Fruit fly (Drosophila melanogaster) whole organism, pupa: ENCODE results near the gene mei-218.

Experiments
- CG10348 ChIP-seq: fragments of 200-800 bp; sonication (Bioruptor generic); IDR thresholded peaks from 2 replicates; pipeline ENCODE4 v1.3.6; 2022; ENCODE audit warnings: missing biosample characterization, missing genetic modification characterization
- CG12605 ChIP-seq: fragments of 200-800 bp; sonication (Bioruptor generic); IDR thresholded peaks from 2 replicates; pipeline ENCODE4 v1.3.6; 2022; ENCODE audit warnings: missing biosample characterization, missing genetic modification characterization
- CG13204 ChIP-seq: fragments of 200-800 bp; sonication (Bioruptor generic); optimal IDR thresholded peaks from 2 replicates; lab custom pipeline; 2018; ENCODE audit warnings: missing biosample characterization, mild to moderate bottlenecking, missing genetic modification characterization, moderate library complexity
- CG14655 ChIP-seq: fragments of 200-800 bp; sonication (Bioruptor generic); optimal IDR thresholded peaks from 3 replicates; lab custom pipeline; 2017; ENCODE audit warnings: mild to moderate bottlenecking, missing biosample characterization, missing genetic modification reagents, missing genetic modification characterization
- CG15710 ChIP-seq: fragments of 200-800 bp; sonication (Bioruptor generic); optimal IDR thresholded peaks from 2 replicates; lab custom pipeline; 2018; ENCODE audit warnings: missing biosample characterization, mild to moderate bottlenecking, missing genetic modification characterization, moderate library complexity
- CG17806 ChIP-seq: fragments of 200-800 bp; sonication (Bioruptor generic); optimal IDR thresholded peaks from 2 replicates; lab custom pipeline; 2018; ENCODE audit warnings: missing biosample characterization, mild to moderate bottlenecking, missing genetic modification characterization, moderate library complexity
- CG32121 ChIP-seq: fragments of 200-800 bp; sonication (Bioruptor generic); IDR thresholded peaks from 2 replicates; pipeline ENCODE4 v1.3.6; 2022; ENCODE audit warnings: missing biosample characterization, missing genetic modification characterization
- CG34367 ChIP-seq: fragments of 200-800 bp; sonication (Bioruptor generic); optimal IDR thresholded peaks from 2 replicates; lab custom pipeline; 2018; ENCODE audit warnings: missing biosample characterization, mild to moderate bottlenecking, missing genetic modification characterization
- CG4496 ChIP-seq: fragments of 200-800 bp; sonication (Bioruptor generic); IDR thresholded peaks from 3 replicates; pipeline ENCODE4 v1.3.6; 2022; ENCODE audit warnings: missing biosample characterization, missing genetic modification characterization
- CG8159 ChIP-seq: fragments of 200-800 bp; sonication (Bioruptor generic); optimal IDR thresholded peaks from 3 replicates; lab custom pipeline; 2018; ENCODE audit warnings: missing biosample characterization, mild to moderate bottlenecking, missing genetic modification characterization, moderate library complexity
- CG8301 ChIP-seq: fragments of 200-800 bp; sonication (Bioruptor generic); optimal IDR thresholded peaks from 2 replicates; lab custom pipeline; 2018; ENCODE audit warnings: missing biosample characterization, mild to moderate bottlenecking, missing genetic modification characterization
- CG9948 ChIP-seq: fragments of 200-800 bp; sonication (Bioruptor generic); optimal IDR thresholded peaks from 2 replicates; lab custom pipeline; 2018; ENCODE audit warnings: missing biosample characterization, mild to moderate bottlenecking, missing genetic modification characterization, moderate library complexity
- D1 ChIP-seq: fragments of 200-800 bp; sonication (Bioruptor generic); optimal IDR thresholded peaks from 2 replicates; lab custom pipeline; 2018; ENCODE audit warnings: missing biosample characterization, mild to moderate bottlenecking, missing genetic modification characterization, moderate library complexity
- EcR ChIP-seq: fragments of 200-800 bp; sonication (Bioruptor generic); optimal IDR thresholded peaks from 3 replicates; lab custom pipeline; 2019; ENCODE audit warnings: missing biosample characterization, missing genetic modification characterization, mild to moderate bottlenecking, moderate library complexity, missing genetic modification reagents
- Ets98B ChIP-seq: fragments of 200-800 bp; sonication (Bioruptor generic); IDR thresholded peaks from 2 replicates; pipeline ENCODE4 v1.3.6; 2022; ENCODE audit warnings: missing biosample characterization, missing genetic modification characterization
- Pif1A ChIP-seq: fragments of 200-800 bp; sonication (Bioruptor generic); optimal IDR thresholded peaks from 3 replicates; lab custom pipeline; 2016; ENCODE audit warnings: missing biosample characterization, missing genetic modification characterization
- Pif1B ChIP-seq: fragments of 200-800 bp; sonication (Bioruptor generic); optimal IDR thresholded peaks from 3 replicates; lab custom pipeline; 2016; ENCODE audit warnings: missing biosample characterization, missing genetic modification characterization
- Snoo ChIP-seq: fragments of 200-800 bp; sonication (Bioruptor generic); optimal IDR thresholded peaks from 3 replicates; lab custom pipeline; 2017; ENCODE audit warnings: missing biosample characterization, mild to moderate bottlenecking, missing genetic modification characterization, inconsistent platforms
- fd96Ca ChIP-seq: fragments of 200-800 bp; sonication (Bioruptor generic); IDR thresholded peaks from 3 replicates; pipeline ENCODE4 v1.3.6; 2022; ENCODE audit warnings: missing biosample characterization, missing genetic modification characterization
- gl ChIP-seq: fragments of 200-800 bp; sonication (Bioruptor generic); optimal IDR thresholded peaks from 2 replicates; lab custom pipeline; 2018; ENCODE audit warnings: missing biosample characterization, mild to moderate bottlenecking, missing genetic modification characterization
- rn ChIP-seq: fragments of 200-800 bp; sonication (Bioruptor generic); IDR thresholded peaks from 2 replicates; pipeline ENCODE4 v1.3.6; 2022; ENCODE audit warnings: missing biosample characterization, missing genetic modification characterization

The mei-218 gene

dm6 chrX:17125017-17125821 lies 17.6 kb downstream of the mei-218 start:
- TF ChIP-seq gl (tag; lab: Kevin White, UChicago) (peak; percentile 48), Snoo (tag; lab: Kevin White, UChicago) (no peak), EcR (peak; percentile 42), CG13204 (GFP tag; lab: Kevin White, UChicago) (peak; percentile 19), CG34367 (no peak), CG32121 (peak; percentile 41; the same call in 1 of the 2 replicates), CG12605 (GFP tag; lab: Robert Waterston, UW) (peak; percentile 9; the same call in 1 of the 2 replicates), Pif1A (peak; percentile 32), CG8301 (peak; percentile 23), CG14655 (GFP tag; lab: Kevin White, UChicago) (peak; percentile 40), CG9948 (tag; lab: Kevin White, UChicago) (peak; percentile 20), Pif1B (GFP tag; lab: Kevin White, UChicago) (peak; percentile 46), CG15710 (peak; percentile 23), rn (GFP tag; lab: Robert Waterston, UW) (no peak), CG8159 (tag; lab: Kevin White, UChicago) (peak; percentile 55), Ets98B (GFP tag; lab: Robert Waterston, UW) (0 out of 2 replicates have a peak, but pooled peaks have one; percentile 14), CG10348 (GFP tag; lab: Robert Waterston, UW) (no peak), fd96Ca (GFP tag; lab: Robert Waterston, UW) (peak; percentile 37; the same call in 1 of the 3 replicates), D1 (tag; lab: Kevin White, UChicago) (no peak), CG17806 (tag; lab: Kevin White, UChicago) (peak; percentile 58), CG4496 (GFP tag; lab: Robert Waterston, UW) (peak; percentile 18; the same call in 2 of the 3 replicates)

dm6 chrX:17123545-17124203 lies 19.1 kb downstream of the mei-218 start:
- peak; percentile 43 for TF ChIP-seq CG14655 (GFP tag; lab: Kevin White, UChicago)
- peak; percentile 35 for TF ChIP-seq CG8301
- TF ChIP-seq Snoo (tag; lab: Kevin White, UChicago), result peak; percentile 21
- TF ChIP-seq CG4496 (GFP tag; lab: Robert Waterston, UW), result peak; percentile 69; the same call in 2 of the 3 replicates
- peak; percentile 33 for TF ChIP-seq CG17806 (tag; lab: Kevin White, UChicago)
- no peak for TF ChIP-seq rn (GFP tag; lab: Robert Waterston, UW)
- TF ChIP-seq Pif1A, result peak; percentile 43
- TF ChIP-seq CG32121, result peak; percentile 67
- 0 out of 2 replicates have a peak, but pooled peaks have one; percentile 23 for TF ChIP-seq CG12605 (GFP tag; lab: Robert Waterston, UW)
- TF ChIP-seq CG9948 (tag; lab: Kevin White, UChicago), result peak; percentile 22
- TF ChIP-seq CG8159 (tag; lab: Kevin White, UChicago), result peak; percentile 52
- no peak for TF ChIP-seq gl (tag; lab: Kevin White, UChicago)
- TF ChIP-seq fd96Ca (GFP tag; lab: Robert Waterston, UW), result peak; percentile 25; the same call in 1 of the 3 replicates
- TF ChIP-seq D1 (tag; lab: Kevin White, UChicago), result no peak
- no peak; the same call in 1 of the 2 replicates for TF ChIP-seq CG10348 (GFP tag; lab: Robert Waterston, UW)
- TF ChIP-seq CG13204 (GFP tag; lab: Kevin White, UChicago), result no peak
- peak; percentile 42; the same call in 1 of the 2 replicates for TF ChIP-seq Ets98B (GFP tag; lab: Robert Waterston, UW)
- peak; percentile 40 for TF ChIP-seq Pif1B (GFP tag; lab: Kevin White, UChicago)
- no peak for TF ChIP-seq CG34367
- no peak for TF ChIP-seq EcR
- TF ChIP-seq CG15710, result peak; percentile 44

dm6 chrX:17122425-17123094 lies 20.2 kb downstream of the mei-218 start:
- TF ChIP-seq rn (GFP tag; lab: Robert Waterston, UW) (no peak), CG9948 (tag; lab: Kevin White, UChicago) (no peak), EcR (no peak), CG14655 (GFP tag; lab: Kevin White, UChicago) (no peak), CG34367 (no peak), Pif1B (GFP tag; lab: Kevin White, UChicago) (no peak), CG12605 (GFP tag; lab: Robert Waterston, UW) (no peak), Snoo (tag; lab: Kevin White, UChicago) (no peak), CG15710 (no peak), CG4496 (GFP tag; lab: Robert Waterston, UW) (no peak), CG17806 (tag; lab: Kevin White, UChicago) (no peak), Ets98B (GFP tag; lab: Robert Waterston, UW) (no peak), CG13204 (GFP tag; lab: Kevin White, UChicago) (no peak), CG10348 (GFP tag; lab: Robert Waterston, UW) (no peak), fd96Ca (GFP tag; lab: Robert Waterston, UW) (no peak), CG8159 (tag; lab: Kevin White, UChicago) (no peak), CG8301 (no peak), gl (tag; lab: Kevin White, UChicago) (no peak), D1 (tag; lab: Kevin White, UChicago) (no peak)

- TF ChIP-seq rn (GFP tag; lab: Robert Waterston, UW) (no peak), CG14655 (GFP tag; lab: Kevin White, UChicago) (peak; percentile 55), CG15710 (no peak), Pif1B (GFP tag; lab: Kevin White, UChicago) (no peak), fd96Ca (GFP tag; lab: Robert Waterston, UW) (no peak), CG13204 (GFP tag; lab: Kevin White, UChicago) (no peak), D1 (tag; lab: Kevin White, UChicago) (no peak), CG34367 (no peak), CG32121 (no peak), CG9948 (tag; lab: Kevin White, UChicago) (peak; percentile 6), Snoo (tag; lab: Kevin White, UChicago) (peak; percentile 22), CG8159 (tag; lab: Kevin White, UChicago) (peak; percentile 30), EcR (no peak), CG4496 (GFP tag; lab: Robert Waterston, UW) (no peak), CG8301 (peak; percentile 34), CG17806 (tag; lab: Kevin White, UChicago) (peak; percentile 37), Pif1A (peak; percentile 33), CG12605 (GFP tag; lab: Robert Waterston, UW) (no peak), gl (tag; lab: Kevin White, UChicago) (no peak), Ets98B (GFP tag; lab: Robert Waterston, UW) (no peak), CG10348 (GFP tag; lab: Robert Waterston, UW) (no peak)
Measured at dm6 chrX:17121600-17121999, 21.2 kb downstream of the mei-218 start.
